Fruit fly (Drosophila melanogaster): ENCODE results near the gene CanA-14F.

dm6 chrX:16582145-16582544 is 4.8 kb downstream of the CanA-14F start:
- TF ChIP-seq h (optimal IDR thresholded peaks at IDR 0.05) (no peak), insv (optimal IDR thresholded peaks at IDR 0.05) (no peak), psq (optimal IDR thresholded peaks at IDR 0.05) (no peak)
